Worm (Caenorhabditis elegans) whole organism, mixed stage, embryonic: ENCODE data around the gene cht-4.

Experiments
- elt-3 ChIP-seq: fragments of 150-350 bp; optimal IDR thresholded peaks from 2 replicates; lab custom pipeline; 2014; ENCODE audit warnings: missing biosample characterization, missing genetic modification characterization
- nhr-237 ChIP-seq: fragments of 150-350 bp; optimal IDR thresholded peaks from 2 replicates; lab custom pipeline; 2014; ENCODE audit warnings: missing biosample characterization, missing genetic modification characterization
- nhr-76 ChIP-seq: sonication (generic microtip); optimal IDR thresholded peaks from 2 replicates; lab custom pipeline; 2017; ENCODE audit warnings: missing biosample characterization, missing genetic modification characterization
- pha-4 ChIP-seq: fragments of 150-350 bp; optimal IDR thresholded peaks from 2 replicates; lab custom pipeline; 2018; ENCODE audit warnings: missing biosample characterization, missing genetic modification reagents, missing genetic modification characterization
- snpc-4 ChIP-seq: fragments of 150-350 bp; optimal IDR thresholded peaks from 2 replicates; lab custom pipeline; 2014; ENCODE audit warnings: missing biosample characterization, missing genetic modification characterization
- ztf-11 ChIP-seq: fragments of 150-350 bp; optimal IDR thresholded peaks from 2 replicates; lab custom pipeline; 2014; ENCODE audit warnings: missing biosample characterization, missing genetic modification characterization

DNA sequence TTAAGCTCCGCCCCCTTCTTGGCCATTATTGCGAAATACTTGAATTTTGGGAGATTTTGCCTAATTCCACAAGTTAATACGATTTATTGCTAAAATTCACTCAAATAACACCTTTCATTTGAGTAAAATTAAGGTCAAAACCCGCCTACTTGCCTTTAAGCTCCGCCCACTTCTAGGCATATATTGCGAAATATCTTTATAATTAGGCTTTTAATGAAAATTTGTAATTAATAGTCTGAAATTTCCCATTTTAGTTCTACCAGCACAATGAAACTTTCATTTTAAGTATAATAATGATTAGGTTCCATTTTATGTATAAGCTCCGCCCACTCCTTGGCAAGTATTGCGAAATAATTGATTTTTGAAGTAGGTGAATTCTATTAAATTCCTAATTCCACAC is 17.5 kb upstream of the cht-4 start:
- TF ChIP-seq nhr-76 (tag; lab: Kevin White, UChicago) (no peak), nhr-237 (tag; lab: Kevin White, UChicago) (no peak), snpc-4 (tag; lab: Kevin White, UChicago) (no peak), pha-4 (tag; lab: Kevin White, UChicago) (no peak), elt-3 (tag; lab: Kevin White, UChicago) (no peak), ztf-11 (tag; lab: Kevin White, UChicago) (no peak)
